Worm (Caenorhabditis elegans) whole organism, mixed stage, embryonic: ENCODE data around the gene str-182.

ENCODE experiments used
- nhr-12 ChIP-seq: fragments of 150-350 bp; optimal IDR thresholded peaks from 2 replicates; lab custom pipeline; 2014; ENCODE audit warnings: missing biosample characterization, missing genetic modification characterization
- unc-39 ChIP-seq: fragments of 150-350 bp; optimal IDR thresholded peaks from 2 replicates; lab custom pipeline; 2014; ENCODE audit warnings: missing biosample characterization, missing genetic modification characterization
- unc-62 ChIP-seq: fragments of 150-350 bp; optimal IDR thresholded peaks from 2 replicates; lab custom pipeline; 2014; ENCODE audit warnings: missing biosample characterization, missing genetic modification reagents, missing genetic modification characterization
- zip-8 ChIP-seq: fragments of 150-350 bp; optimal IDR thresholded peaks from 2 replicates; lab custom pipeline; 2014; ENCODE audit warnings: missing biosample characterization, missing genetic modification characterization
- ztf-11 ChIP-seq: fragments of 150-350 bp; optimal IDR thresholded peaks from 2 replicates; lab custom pipeline; 2014; ENCODE audit warnings: missing biosample characterization, missing genetic modification characterization

- no peak for TF ChIP-seq zip-8 (tag; lab: Kevin White, UChicago)
- no peak for TF ChIP-seq unc-62 (GFP tag; lab: Kevin White, UChicago)
- TF ChIP-seq unc-39 (tag; lab: Kevin White, UChicago) = no peak
- no peak for TF ChIP-seq nhr-12 (tag; lab: Kevin White, UChicago)
- TF ChIP-seq ztf-11 (tag; lab: Kevin White, UChicago) = no peak
These were observed 27.2 kb upstream of the str-182 start, which contains the start of gene sri-18 for ce11 chrV:10260460-10260859.
